Worm (Caenorhabditis elegans) whole organism, L1 larva: ENCODE data around the gene epg-3.

Source experiments
- C16A3.4 ChIP-seq: fragments of 150-350 bp; optimal IDR thresholded peaks from 2 replicates; lab custom pipeline; 2014; ENCODE audit warnings: missing biosample characterization, missing genetic modification characterization
- F16B12.6 ChIP-seq: fragments of 150-350 bp; optimal IDR thresholded peaks from 2 replicates; lab custom pipeline; 2014; ENCODE audit warnings: missing biosample characterization, missing genetic modification characterization
- alr-1 ChIP-seq: fragments of 200-800 bp; sonication (Bioruptor generic); optimal IDR thresholded peaks from 2 replicates; lab custom pipeline; 2018; ENCODE audit warnings: borderline replicate concordance, mild to moderate bottlenecking, missing genetic modification characterization, missing compliant biosample characterization
- aly-2 ChIP-seq: fragments of 150-350 bp; optimal IDR thresholded peaks from 2 replicates; lab custom pipeline; 2014; ENCODE audit warnings: missing biosample characterization, missing genetic modification characterization
- ama-1 ChIP-seq: fragments of 150-350 bp; optimal IDR thresholded peaks from 2 replicates; lab custom pipeline; 2014
- blmp-1 ChIP-seq: fragments of 150-350 bp; optimal IDR thresholded peaks from 2 replicates; lab custom pipeline; 2014; ENCODE audit warnings: missing biosample characterization, missing genetic modification characterization
- ces-1 ChIP-seq: fragments of 150-350 bp; optimal IDR thresholded peaks from 2 replicates; lab custom pipeline; 2014; ENCODE audit warnings: missing biosample characterization, missing genetic modification reagents, missing genetic modification characterization
- efl-1 ChIP-seq, 4 experiments: fragments of 150-350 bp; optimal IDR thresholded peaks in 3 of 4; peaks in 1 of 4; 1 replicate in 1 of 4; 2 replicates in 3 of 4; lab custom pipeline; 2014; ENCODE audit warnings: missing biosample characterization in 2 of 4, missing genetic modification characterization in 2 of 4, missing genetic modification reagents in 2 of 4
- efl-3 ChIP-seq: fragments of 200-800 bp; sonication (Bioruptor generic); optimal IDR thresholded peaks from 2 replicates; lab custom pipeline; 2018; ENCODE audit warnings: mild to moderate bottlenecking, missing genetic modification characterization, missing compliant biosample characterization
- egl-13 ChIP-seq: sonication (generic microtip); optimal IDR thresholded peaks from 2 replicates; lab custom pipeline; 2016; ENCODE audit warnings: missing genotype, missing genetic modification reagents, missing genetic modification characterization, missing compliant biosample characterization
- egl-27 ChIP-seq, 2 experiments: fragments of 150-350 bp in 1 of 2; sonication (generic microtip); optimal IDR thresholded peaks; 3 replicates each; lab custom pipeline; 2017 to 2018; ENCODE audit warnings: missing biosample characterization in 2 of 2, missing genetic modification characterization in 2 of 2, missing genetic modification reagents in 2 of 2
- elt-3 ChIP-seq, 6 experiments: fragments of 150-350 bp in 1 of 6; sonication (generic microtip); optimal IDR thresholded peaks; 2 replicates each; lab custom pipeline; 2017 to 2018; ENCODE audit warnings: missing biosample characterization in 6 of 6, missing genetic modification characterization in 6 of 6, inconsistent platforms in 1 of 6
- fkh-10 ChIP-seq: sonication (generic microtip); optimal IDR thresholded peaks from 2 replicates; lab custom pipeline; 2017; ENCODE audit warnings: missing biosample characterization, missing genetic modification reagents, missing genetic modification characterization
- hlh-17 ChIP-seq: fragments of 200-800 bp; sonication (Bioruptor generic); optimal IDR thresholded peaks from 2 replicates; lab custom pipeline; 2018; ENCODE audit warnings: missing genetic modification characterization, mild to moderate bottlenecking, missing compliant biosample characterization, moderate library complexity, borderline replicate concordance
- hpl-2 ChIP-seq: fragments of 150-350 bp; optimal IDR thresholded peaks from 2 replicates; lab custom pipeline; 2014; ENCODE audit warnings: missing biosample characterization, missing genetic modification reagents, missing genetic modification characterization
- irx-1 ChIP-seq: sonication (generic microtip); optimal IDR thresholded peaks from 2 replicates; lab custom pipeline; 2016; ENCODE audit warnings: missing genetic modification characterization, missing compliant biosample characterization
- isw-1 ChIP-seq: fragments of 200-800 bp; sonication (Bioruptor generic); IDR thresholded peaks from 2 replicates; pipeline ENCODE4 v1.3.6; 2022; ENCODE audit warnings: missing genetic modification characterization, missing compliant biosample characterization
- jun-1 ChIP-seq: fragments of 150-350 bp; optimal IDR thresholded peaks from 2 replicates; lab custom pipeline; 2014; ENCODE audit warnings: missing biosample characterization, missing genetic modification reagents, missing genetic modification characterization
- lin-35 ChIP-seq, 2 experiments: fragments of 150-350 bp; optimal IDR thresholded peaks; 2 replicates each; lab custom pipeline; 2014; ENCODE audit warnings: missing biosample characterization in 2 of 2, missing genetic modification characterization in 2 of 2, missing genetic modification reagents in 2 of 2
- lin-39 ChIP-seq: fragments of 150-350 bp; optimal IDR thresholded peaks from 2 replicates; lab custom pipeline; 2014; ENCODE audit warnings: missing biosample characterization, missing genetic modification reagents, missing genetic modification characterization
- lsy-2 ChIP-seq, 2 experiments: fragments of 150-350 bp; optimal IDR thresholded peaks; 2 replicates each; lab custom pipeline; 2014; ENCODE audit warnings: missing biosample characterization in 2 of 2, missing genetic modification characterization in 2 of 2
- mab-9 ChIP-seq: fragments of 200-800 bp; sonication (Bioruptor generic); IDR thresholded peaks from 2 replicates; pipeline ENCODE4 v1.3.6; 2022; ENCODE audit warnings: missing genetic modification reagents, missing genetic modification characterization, missing compliant biosample characterization
- nhr-47 ChIP-seq: sonication (generic microtip); optimal IDR thresholded peaks from 2 replicates; lab custom pipeline; 2016; ENCODE audit warnings: mild to moderate bottlenecking, missing genetic modification characterization, moderate library complexity, missing compliant biosample characterization
- nhr-71 ChIP-seq: sonication (generic microtip); optimal IDR thresholded peaks from 2 replicates; lab custom pipeline; 2016; ENCODE audit warnings: mild to moderate bottlenecking, missing genetic modification characterization, moderate library complexity, missing compliant biosample characterization
- nhr-90 ChIP-seq: sonication (generic microtip); optimal IDR thresholded peaks from 2 replicates; lab custom pipeline; 2016; ENCODE audit warnings: mild to moderate bottlenecking, missing genetic modification characterization, missing compliant biosample characterization; ENCODE audit not compliant: poor library complexity
- pag-3 ChIP-seq: sonication (generic microtip); optimal IDR thresholded peaks from 2 replicates; lab custom pipeline; 2017; ENCODE audit warnings: missing genetic modification characterization, mild to moderate bottlenecking, missing compliant biosample characterization, antibody characterized with exemption, borderline replicate concordance; ENCODE audit not compliant: insufficient read depth
- pqm-1 ChIP-seq: sonication (generic microtip); optimal IDR thresholded peaks from 3 replicates; lab custom pipeline; 2017; ENCODE audit warnings: missing biosample characterization, missing genetic modification characterization
- sup-37 ChIP-seq: fragments of 200-800 bp; sonication (Bioruptor generic); optimal IDR thresholded peaks from 2 replicates; lab custom pipeline; 2018; ENCODE audit warnings: mild to moderate bottlenecking, missing genetic modification characterization, missing compliant biosample characterization
- swsn-7 ChIP-seq: sonication (generic microtip); optimal IDR thresholded peaks from 2 replicates; lab custom pipeline; 2016; ENCODE audit warnings: missing genetic modification characterization, missing compliant biosample characterization
- tbx-2 ChIP-seq: sonication (generic microtip); optimal IDR thresholded peaks from 2 replicates; lab custom pipeline; 2016; ENCODE audit warnings: missing genetic modification characterization, missing compliant biosample characterization
- unc-30 ChIP-seq: sonication (generic microtip); optimal IDR thresholded peaks from 2 replicates; lab custom pipeline; 2017; ENCODE audit warnings: missing biosample characterization, missing genetic modification characterization
- unc-62 ChIP-seq: fragments of 150-350 bp; optimal IDR thresholded peaks from 2 replicates; lab custom pipeline; 2014; ENCODE audit warnings: missing biosample characterization, missing genetic modification reagents, missing genetic modification characterization
- zag-1 ChIP-seq: fragments of 150-350 bp; optimal IDR thresholded peaks from 2 replicates; lab custom pipeline; 2014; ENCODE audit warnings: missing biosample characterization, missing genetic modification characterization
- zip-4 ChIP-seq: fragments of 200-800 bp; sonication (Bioruptor generic); optimal IDR thresholded peaks from 2 replicates; lab custom pipeline; 2018; ENCODE audit warnings: mild to moderate bottlenecking, missing genetic modification characterization, moderate library complexity, missing compliant biosample characterization
- ztf-11 ChIP-seq, 2 experiments: sonication (generic microtip); optimal IDR thresholded peaks; 2 replicates each; lab custom pipeline; 2016 to 2017; ENCODE audit warnings: missing genetic modification characterization in 2 of 2, missing biosample characterization in 1 of 2, missing compliant biosample characterization in 1 of 2

The epg-3 gene

ce11 chrIII:12932776-12933175, 1.7 kb upstream of the epg-3 start:
- no peak for TF ChIP-seq lsy-2 (tag; optimal IDR thresholded peaks at IDR 0.05; lab: Kevin White, UChicago)
- TF ChIP-seq egl-13 = no peak
- peak; percentile 56 for TF ChIP-seq blmp-1

- TF ChIP-seq unc-62 (GFP tag; lab: Kevin White, UChicago) = no peak
- TF ChIP-seq mab-9 (GFP tag; lab: Robert Waterston, UW) = peak; percentile 22; the same call in 1 of the 2 replicates
- peak; percentile 53 for TF ChIP-seq fkh-10 (GFP tag; lab: Kevin White, UChicago)
- TF ChIP-seq zip-4 (GFP tag; lab: Kevin White, UChicago) = no peak
- no peak for TF ChIP-seq egl-13
- TF ChIP-seq, all 84 proteins: peak for 2
These were observed 7.8 kb downstream of the epg-3 start, which contains the start of gene unc-25 for ce11 chrIII:12942307-12942706. Gene unc-25 (plus strand): TSS chrIII:12942651.

- TF ChIP-seq zag-1 (tag; lab: Kevin White, UChicago) = no peak
- no peak for TF ChIP-seq pqm-1
- TF ChIP-seq ces-1 (GFP tag; lab: Kevin White, UChicago) = no peak
- TF ChIP-seq unc-62 (GFP tag; lab: Kevin White, UChicago) = no peak
- no peak for TF ChIP-seq hpl-2
- no peak for TF ChIP-seq nhr-47
These were observed 9.5 kb downstream of the epg-3 start for ce11 chrIII:12944064-12944463.

- TF ChIP-seq F16B12.6 (tag; lab: Kevin White, UChicago) (no peak), efl-1 (optimal IDR thresholded peaks at IDR 0.05; lab: Kevin White, UChicago) (no peak), efl-1 (GFP tag; optimal IDR thresholded peaks at IDR 0.05 in 1 of 2; lab: Kevin White, UChicago) (peak in 1 of 2 experiments; percentile 62), efl-3 (GFP tag; lab: Kevin White, UChicago) (no peak), lin-39 (tag; lab: Kevin White, UChicago) (no peak), egl-13 (no peak), irx-1 (tag; lab: Kevin White, UChicago) (no peak), elt-3 (tag; optimal IDR thresholded peaks at IDR 0.05; lab: Kevin White, UChicago) (no peak), mab-9 (GFP tag; lab: Robert Waterston, UW) (no peak)
- TF ChIP-seq, all 84 proteins: peak for 1
These were observed 10.6 kb downstream of the epg-3 start for ce11 chrIII:12945072-12945471.

- TF ChIP-seq hlh-17 (GFP tag; lab: Kevin White, UChicago) (no peak), swsn-7 (no peak), ama-1 (lab: Kevin White, UChicago) (no peak), isw-1 (GFP tag; lab: Robert Waterston, UW) (no peak)
These were observed 17.1 kb downstream of the epg-3 start, which contains the start of gene Y39E4A.1 for ce11 chrIII:12951362-12952228. Gene Y39E4A.1 (plus strand): TSS chrIII:12951412.

ce11 chrIII:12952615-12953014, 18.1 kb downstream of the epg-3 start:
- TF ChIP-seq lin-35 (GFP tag; optimal IDR thresholded peaks at IDR 0.05; lab: Kevin White, UChicago) (no peak), tbx-2 (tag; lab: Kevin White, UChicago) (no peak), egl-27 (tag; optimal IDR thresholded peaks at IDR 0.05; lab: Kevin White, UChicago) (no peak), nhr-71 (tag; lab: Kevin White, UChicago) (no peak), C16A3.4 (tag; lab: Kevin White, UChicago) (no peak), zip-4 (GFP tag; lab: Kevin White, UChicago) (no peak), efl-3 (GFP tag; lab: Kevin White, UChicago) (no peak), ztf-11 (tag; optimal IDR thresholded peaks at IDR 0.05; lab: Kevin White, UChicago) (no peak), pqm-1 (no peak), jun-1 (tag; lab: Kevin White, UChicago) (no peak), alr-1 (tag; lab: Kevin White, UChicago) (no peak), pag-3 (no peak), sup-37 (GFP tag; lab: Kevin White, UChicago) (no peak), nhr-90 (no peak), aly-2 (no peak), hpl-2 (no peak), unc-30 (no peak)
